Worm (Caenorhabditis elegans) whole organism, L1 larva: ENCODE measurements around the gene sec-61.G.

ENCODE experiments used
- C34B4.2 ChIP-seq: sonication (generic microtip); optimal IDR thresholded peaks from 2 replicates; lab custom pipeline; 2017; ENCODE audit warnings: mild to moderate bottlenecking, missing genetic modification characterization, missing compliant biosample characterization
- F16B12.6 ChIP-seq: fragments of 150-350 bp; optimal IDR thresholded peaks from 2 replicates; lab custom pipeline; 2014; ENCODE audit warnings: missing biosample characterization, missing genetic modification characterization
- aly-2 ChIP-seq: fragments of 150-350 bp; optimal IDR thresholded peaks from 2 replicates; lab custom pipeline; 2014; ENCODE audit warnings: missing biosample characterization, missing genetic modification characterization
- ama-1 ChIP-seq: fragments of 150-350 bp; optimal IDR thresholded peaks from 2 replicates; lab custom pipeline; 2014
- blmp-1 ChIP-seq: fragments of 150-350 bp; optimal IDR thresholded peaks from 2 replicates; lab custom pipeline; 2014; ENCODE audit warnings: missing biosample characterization, missing genetic modification characterization
- ceh-8 ChIP-seq: fragments of 200-800 bp; sonication (Bioruptor generic); optimal IDR thresholded peaks from 2 replicates; lab custom pipeline; 2018; ENCODE audit warnings: mild to moderate bottlenecking, missing genetic modification characterization, moderate library complexity, missing compliant biosample characterization
- ceh-82 ChIP-seq, 3 experiments: fragments of 150-350 bp in 1 of 3; sonication (generic microtip) in 2 of 3; optimal IDR thresholded peaks; 2 replicates each; lab custom pipeline; 2014 to 2017; ENCODE audit warnings: missing biosample characterization in 3 of 3, missing genetic modification characterization in 3 of 3
- ceh-88 ChIP-seq: fragments of 200-800 bp; sonication (Bioruptor generic); IDR thresholded peaks from 2 replicates; pipeline ENCODE4 v1.3.6; 2022; ENCODE audit warnings: missing genetic modification characterization, missing compliant biosample characterization
- ces-1 ChIP-seq: fragments of 150-350 bp; optimal IDR thresholded peaks from 2 replicates; lab custom pipeline; 2014; ENCODE audit warnings: missing biosample characterization, missing genetic modification reagents, missing genetic modification characterization
- dpl-1 ChIP-seq, 3 experiments: fragments of 150-350 bp in 2 of 3; sonication (generic microtip) in 1 of 3; optimal IDR thresholded peaks; 2 replicates each; lab custom pipeline; 2014 to 2017; ENCODE audit warnings: missing biosample characterization in 3 of 3, missing genetic modification characterization in 3 of 3, missing genetic modification reagents in 3 of 3
- dsc-1 ChIP-seq: sonication (generic microtip); optimal IDR thresholded peaks from 2 replicates; lab custom pipeline; 2016; ENCODE audit warnings: mild to moderate bottlenecking, missing genetic modification characterization, missing compliant biosample characterization
- efl-1 ChIP-seq, 4 experiments: fragments of 150-350 bp; optimal IDR thresholded peaks in 3 of 4; peaks in 1 of 4; 1 replicate in 1 of 4; 2 replicates in 3 of 4; lab custom pipeline; 2014; ENCODE audit warnings: missing biosample characterization in 2 of 4, missing genetic modification characterization in 2 of 4, missing genetic modification reagents in 2 of 4
- egl-13 ChIP-seq: sonication (generic microtip); optimal IDR thresholded peaks from 2 replicates; lab custom pipeline; 2016; ENCODE audit warnings: missing genotype, missing genetic modification reagents, missing genetic modification characterization, missing compliant biosample characterization
- elt-3 ChIP-seq, 6 experiments: fragments of 150-350 bp in 1 of 6; sonication (generic microtip); optimal IDR thresholded peaks; 2 replicates each; lab custom pipeline; 2017 to 2018; ENCODE audit warnings: missing biosample characterization in 6 of 6, missing genetic modification characterization in 6 of 6, inconsistent platforms in 1 of 6
- ets-5 ChIP-seq: fragments of 200-800 bp; sonication (Bioruptor generic); IDR thresholded peaks from 2 replicates; pipeline ENCODE4 v1.3.6; 2022; ENCODE audit warnings: missing genetic modification characterization, missing compliant biosample characterization
- grh-1 ChIP-seq: fragments of 200-800 bp; sonication (Bioruptor generic); IDR thresholded peaks from 2 replicates; pipeline ENCODE4 v1.3.6; 2022; ENCODE audit warnings: missing genetic modification reagents, missing genetic modification characterization, missing compliant biosample characterization
- lin-13 ChIP-seq: fragments of 150-350 bp; optimal IDR thresholded peaks from 2 replicates; lab custom pipeline; 2014; ENCODE audit warnings: missing biosample characterization, missing genetic modification reagents, missing genetic modification characterization
- lin-14 ChIP-seq: fragments of 200-800 bp; sonication (Bioruptor generic); optimal IDR thresholded peaks from 2 replicates; lab custom pipeline; 2018; ENCODE audit warnings: mild to moderate bottlenecking, missing genetic modification characterization, moderate library complexity, missing compliant biosample characterization
- lin-35 ChIP-seq, 2 experiments: fragments of 150-350 bp; optimal IDR thresholded peaks; 2 replicates each; lab custom pipeline; 2014; ENCODE audit warnings: missing biosample characterization in 2 of 2, missing genetic modification characterization in 2 of 2, missing genetic modification reagents in 2 of 2
- lin-39 ChIP-seq: fragments of 150-350 bp; optimal IDR thresholded peaks from 2 replicates; lab custom pipeline; 2014; ENCODE audit warnings: missing biosample characterization, missing genetic modification reagents, missing genetic modification characterization
- mdl-1 ChIP-seq, 2 experiments: fragments of 150-350 bp; optimal IDR thresholded peaks; 2 replicates each; lab custom pipeline; 2014 to 2017; ENCODE audit warnings: missing biosample characterization in 2 of 2, missing genetic modification characterization in 2 of 2, inconsistent platforms in 1 of 2
- mef-2 ChIP-seq: fragments of 150-350 bp; optimal IDR thresholded peaks from 2 replicates; lab custom pipeline; 2014; ENCODE audit warnings: missing biosample characterization, missing genetic modification characterization
- mep-1 ChIP-seq: fragments of 150-350 bp; optimal IDR thresholded peaks from 2 replicates; lab custom pipeline; 2014; ENCODE audit warnings: missing biosample characterization, missing genetic modification characterization
- nhr-12 ChIP-seq: sonication (generic microtip); optimal IDR thresholded peaks from 2 replicates; lab custom pipeline; 2017; ENCODE audit warnings: missing biosample characterization, missing genetic modification characterization
- nhr-19 ChIP-seq: fragments of 200-800 bp; sonication (Bioruptor generic); conservative IDR thresholded peaks from 2 replicates; pipeline ENCODE4 v1.3.6; 2022; ENCODE audit warnings: missing genetic modification characterization, missing compliant biosample characterization
- nhr-20 ChIP-seq: sonication (generic microtip); optimal IDR thresholded peaks from 2 replicates; lab custom pipeline; 2016; ENCODE audit warnings: mild to moderate bottlenecking, missing genetic modification characterization, missing compliant biosample characterization
- nhr-237 ChIP-seq: fragments of 150-350 bp; optimal IDR thresholded peaks from 2 replicates; lab custom pipeline; 2014; ENCODE audit warnings: missing biosample characterization, missing genetic modification characterization
- nhr-71 ChIP-seq: sonication (generic microtip); optimal IDR thresholded peaks from 2 replicates; lab custom pipeline; 2016; ENCODE audit warnings: mild to moderate bottlenecking, missing genetic modification characterization, moderate library complexity, missing compliant biosample characterization
- nhr-77 ChIP-seq: fragments of 150-350 bp; optimal IDR thresholded peaks from 2 replicates; lab custom pipeline; 2014; ENCODE audit warnings: missing biosample characterization, missing genetic modification characterization
- nhr-85 ChIP-seq: sonication (generic microtip); peaks from one replicate; lab custom pipeline; 2016; ENCODE audit warnings: missing genetic modification characterization, inconsistent platforms, missing compliant biosample characterization
- nhr-90 ChIP-seq: sonication (generic microtip); optimal IDR thresholded peaks from 2 replicates; lab custom pipeline; 2016; ENCODE audit warnings: mild to moderate bottlenecking, missing genetic modification characterization, missing compliant biosample characterization; ENCODE audit not compliant: poor library complexity
- pag-3 ChIP-seq: sonication (generic microtip); optimal IDR thresholded peaks from 2 replicates; lab custom pipeline; 2017; ENCODE audit warnings: missing genetic modification characterization, mild to moderate bottlenecking, missing compliant biosample characterization, antibody characterized with exemption, borderline replicate concordance; ENCODE audit not compliant: insufficient read depth
- rnt-1 ChIP-seq: sonication (generic microtip); optimal IDR thresholded peaks from 2 replicates; lab custom pipeline; 2016; ENCODE audit warnings: mild to moderate bottlenecking, missing genetic modification characterization, moderate library complexity, missing compliant biosample characterization
- skn-1 ChIP-seq: fragments of 150-350 bp; optimal IDR thresholded peaks from 2 replicates; lab custom pipeline; 2014; ENCODE audit warnings: missing biosample characterization, missing genetic modification characterization
- snu-23 ChIP-seq: sonication (generic microtip); optimal IDR thresholded peaks from 2 replicates; lab custom pipeline; 2016; ENCODE audit warnings: missing genetic modification characterization, missing compliant biosample characterization
- sox-4 ChIP-seq: sonication (generic microtip); optimal IDR thresholded peaks from 2 replicates; lab custom pipeline; 2016; ENCODE audit warnings: missing genetic modification characterization, missing compliant biosample characterization
- sup-37 ChIP-seq: fragments of 200-800 bp; sonication (Bioruptor generic); optimal IDR thresholded peaks from 2 replicates; lab custom pipeline; 2018; ENCODE audit warnings: mild to moderate bottlenecking, missing genetic modification characterization, missing compliant biosample characterization
- swsn-7 ChIP-seq: sonication (generic microtip); optimal IDR thresholded peaks from 2 replicates; lab custom pipeline; 2016; ENCODE audit warnings: missing genetic modification characterization, missing compliant biosample characterization
- tbx-2 ChIP-seq: sonication (generic microtip); optimal IDR thresholded peaks from 2 replicates; lab custom pipeline; 2016; ENCODE audit warnings: missing genetic modification characterization, missing compliant biosample characterization
- tlp-1 ChIP-seq: fragments of 150-350 bp; optimal IDR thresholded peaks from 2 replicates; lab custom pipeline; 2014; ENCODE audit warnings: missing biosample characterization, missing genetic modification characterization
- unc-30 ChIP-seq: sonication (generic microtip); optimal IDR thresholded peaks from 2 replicates; lab custom pipeline; 2017; ENCODE audit warnings: missing biosample characterization, missing genetic modification characterization
- ztf-11 ChIP-seq, 2 experiments: sonication (generic microtip); optimal IDR thresholded peaks; 2 replicates each; lab custom pipeline; 2016 to 2017; ENCODE audit warnings: missing genetic modification characterization in 2 of 2, missing biosample characterization in 1 of 2, missing compliant biosample characterization in 1 of 2

Gene sec-61.G

DNA sequence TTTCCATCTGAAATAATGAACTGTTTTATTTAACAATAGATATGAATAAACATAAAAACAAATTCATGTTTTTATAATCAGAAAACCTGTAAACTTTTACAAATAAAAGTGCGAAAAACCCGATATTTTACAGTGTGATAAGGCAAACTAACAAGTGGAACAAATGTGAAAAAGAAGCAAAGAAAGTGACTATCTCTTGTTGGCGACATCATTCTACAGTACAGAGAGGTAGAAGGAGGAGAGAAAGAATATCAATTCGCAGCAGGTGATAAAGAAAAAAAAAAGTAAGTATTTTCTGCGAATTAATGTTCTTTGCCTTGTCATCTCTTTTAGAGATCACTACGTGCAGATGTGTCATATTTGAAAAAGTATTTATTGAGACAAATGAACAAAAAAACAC, 37.2 kb downstream of the sec-61.G start (continued):
- TF ChIP-seq pag-3 (tag; lab: Kevin White, UChicago), result no peak
- no peak for TF ChIP-seq grh-1 (GFP tag; lab: Robert Waterston, UW)
- peak; percentile 24 for TF ChIP-seq lin-14 (GFP tag; lab: Kevin White, UChicago)
- no peak for TF ChIP-seq mef-2 (tag; lab: Kevin White, UChicago)
- TF ChIP-seq sox-4 (tag; lab: Kevin White, UChicago), result no peak
- TF ChIP-seq tbx-2 (tag; lab: Kevin White, UChicago), result no peak
- TF ChIP-seq aly-2 (tag; lab: Kevin White, UChicago), result no peak
- TF ChIP-seq nhr-85, result no peak
- no peak for TF ChIP-seq nhr-77 (tag; lab: Kevin White, UChicago)
- no peak for TF ChIP-seq lin-39 (tag; lab: Kevin White, UChicago)
- no peak for TF ChIP-seq ceh-88 (GFP tag; lab: Robert Waterston, UW)
- no peak for TF ChIP-seq nhr-12
- TF ChIP-seq elt-3 (tag; optimal IDR thresholded peaks at IDR 0.05; lab: Kevin White, UChicago), result peak in 2 of 6 experiments; percentile 16 to 55
- no peak for TF ChIP-seq rnt-1 (tag; lab: Kevin White, UChicago)
- TF ChIP-seq mdl-1 (tag; optimal IDR thresholded peaks at IDR 0.05; lab: Kevin White, UChicago), result peak in 1 of 2 experiments; percentile 9
- TF ChIP-seq, all 84 proteins: peak for 8

DNA sequence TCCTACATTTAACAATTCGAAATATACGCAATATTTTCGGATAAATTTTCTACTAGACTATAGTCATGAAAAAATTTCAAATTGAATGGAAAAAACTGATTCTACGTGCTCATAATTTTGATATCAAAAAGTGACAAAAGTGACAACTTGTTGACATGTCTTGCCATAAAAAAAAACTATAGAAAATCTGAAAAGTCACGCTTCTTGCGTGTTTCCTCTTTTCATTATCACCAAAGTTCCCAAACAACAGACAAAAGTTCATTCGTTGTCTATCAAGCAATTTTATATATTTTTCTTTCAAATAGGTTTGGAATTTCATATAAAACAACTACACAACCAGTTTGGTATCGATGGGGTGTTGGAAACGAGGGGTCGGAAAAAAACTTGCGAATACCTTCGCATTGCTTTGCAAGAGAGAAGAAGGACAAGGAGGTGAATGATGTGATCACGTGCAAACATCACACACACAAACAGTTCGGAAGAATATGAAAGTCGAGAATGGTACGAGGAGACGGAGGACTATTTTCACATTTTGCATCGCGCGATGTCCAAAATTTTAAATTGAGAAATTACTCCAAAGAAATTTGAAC, 37.8 kb downstream of the sec-61.G start:
- TF ChIP-seq elt-3 (tag; optimal IDR thresholded peaks at IDR 0.05; lab: Kevin White, UChicago) (peak in 3 of 6 experiments; percentile 8 to 42 (median 32)), ztf-11 (tag; optimal IDR thresholded peaks at IDR 0.05; lab: Kevin White, UChicago) (no peak), unc-30 (tag; lab: Kevin White, UChicago) (no peak), tlp-1 (tag; lab: Kevin White, UChicago) (no peak), swsn-7 (tag; lab: Kevin White, UChicago) (no peak), ces-1 (no peak), nhr-20 (tag; lab: Kevin White, UChicago) (peak; percentile 45), grh-1 (GFP tag; lab: Robert Waterston, UW) (no peak), C34B4.2 (tag; lab: Kevin White, UChicago) (no peak), ceh-88 (GFP tag; lab: Robert Waterston, UW) (no peak), nhr-237 (tag; lab: Kevin White, UChicago) (no peak), blmp-1 (tag; lab: Kevin White, UChicago) (peak; percentile 76), aly-2 (tag; lab: Kevin White, UChicago) (no peak), ets-5 (GFP tag; lab: Robert Waterston, UW) (no peak), mdl-1 (tag; optimal IDR thresholded peaks at IDR 0.05; lab: Kevin White, UChicago) (peak in 1 of 2 experiments; percentile 24), F16B12.6 (tag; lab: Kevin White, UChicago) (no peak), ama-1 (no peak), nhr-90 (tag; lab: Kevin White, UChicago) (peak; percentile 21), lin-13 (GFP tag; lab: Kevin White, UChicago) (no peak), snu-23 (GFP tag; lab: Kevin White, UChicago) (peak; percentile 43), ceh-8 (GFP tag; lab: Kevin White, UChicago) (no peak), lin-35 (GFP tag; optimal IDR thresholded peaks at IDR 0.05; lab: Kevin White, UChicago) (peak in 1 of 2 experiments; percentile 49), nhr-85 (peak; percentile 88), skn-1 (tag; lab: Kevin White, UChicago) (no peak), dsc-1 (tag; lab: Kevin White, UChicago) (no peak), nhr-71 (tag; lab: Kevin White, UChicago) (peak; percentile 46), ceh-82 (tag; optimal IDR thresholded peaks at IDR 0.05; lab: Kevin White, UChicago) (no peak), rnt-1 (tag; lab: Kevin White, UChicago) (no peak), lin-14 (GFP tag; lab: Kevin White, UChicago) (peak; percentile 57), efl-1 (optimal IDR thresholded peaks at IDR 0.05; lab: Kevin White, UChicago) (no peak), efl-1 (GFP tag; optimal IDR thresholded peaks at IDR 0.05 in 1 of 2; lab: Kevin White, UChicago) (peak in 1 of 2 experiments; percentile 75), dpl-1 (GFP tag; optimal IDR thresholded peaks at IDR 0.05; lab: Kevin White, UChicago) (no peak), sup-37 (no peak), mep-1 (tag; lab: Kevin White, UChicago) (peak; percentile 10), egl-13 (tag; lab: Kevin White, UChicago) (no peak), nhr-19 (GFP tag; lab: Robert Waterston, UW) (0 out of 2 replicates have a peak, but pooled peaks have one; percentile 5)
